Worm (Caenorhabditis elegans) whole organism, young adult: ENCODE results near the gene W01B6.4.

Source experiments
- attf-5 ChIP-seq: fragments of 200-800 bp; sonication (Bioruptor generic); optimal IDR thresholded peaks from 2 replicates; lab custom pipeline; 2018; ENCODE audit warnings: mild to moderate bottlenecking, missing genetic modification characterization, missing compliant biosample characterization
- madf-10 ChIP-seq: sonication (generic microtip); optimal IDR thresholded peaks from 2 replicates; lab custom pipeline; 2016; ENCODE audit warnings: mild to moderate bottlenecking, missing genetic modification characterization, missing compliant biosample characterization
- mel-28 ChIP-seq: sonication (generic microtip); optimal IDR thresholded peaks from 2 replicates; lab custom pipeline; 2016; ENCODE audit warnings: borderline replicate concordance, mild to moderate bottlenecking, missing genetic modification characterization, missing compliant biosample characterization
- unc-62 ChIP-seq: fragments of 150-350 bp; optimal IDR thresholded peaks from 2 replicates; lab custom pipeline; 2014; ENCODE audit warnings: missing biosample characterization, missing genetic modification reagents, missing genetic modification characterization

DNA sequence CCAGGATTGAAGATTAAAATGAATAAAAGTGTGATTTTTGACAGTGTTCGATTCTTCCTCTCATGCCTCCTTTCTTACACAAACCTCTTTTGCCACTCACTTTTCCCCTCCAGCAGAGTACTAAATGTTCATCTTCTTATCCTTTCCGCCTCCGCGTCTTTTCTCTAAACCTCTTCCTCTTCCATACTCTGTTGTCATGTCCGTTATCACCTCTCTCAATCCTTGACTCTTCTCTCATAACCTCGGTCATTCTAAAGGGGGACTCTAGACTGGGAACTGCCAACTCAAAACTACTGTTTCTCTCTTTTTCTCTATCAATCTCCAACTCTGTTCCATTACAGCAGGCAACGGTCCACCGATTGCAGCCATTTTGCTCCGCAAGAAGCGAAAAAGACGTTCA lies 27.0 kb upstream of the W01B6.4 start:
- TF ChIP-seq unc-62 (GFP tag; lab: Kevin White, UChicago), result no peak
- TF ChIP-seq madf-10 (tag; lab: Kevin White, UChicago), result no peak
- TF ChIP-seq mel-28, result no peak
- no peak for TF ChIP-seq attf-5 (GFP tag; lab: Kevin White, UChicago)
